Worm (Caenorhabditis elegans) whole organism, early embryonic: ENCODE measurements around the gene F11A5.18.

Experiments used
- B0310.2 ChIP-seq: sonication (generic microtip); optimal IDR thresholded peaks from 2 replicates; lab custom pipeline; 2016; ENCODE audit warnings: mild to moderate bottlenecking, missing genetic modification characterization, missing compliant biosample characterization
- F13C5.2 ChIP-seq: sonication (generic microtip); optimal IDR thresholded peaks from 2 replicates; lab custom pipeline; 2017; ENCODE audit warnings: mild to moderate bottlenecking, missing genetic modification characterization, inconsistent platforms, missing compliant biosample characterization
- aly-1 ChIP-seq: sonication (generic microtip); optimal IDR thresholded peaks from 2 replicates; lab custom pipeline; 2016; ENCODE audit warnings: missing genetic modification characterization, missing compliant biosample characterization
- ama-1 ChIP-seq: fragments of 150-350 bp; optimal IDR thresholded peaks from 2 replicates; lab custom pipeline; 2014
- ceh-13 ChIP-seq: fragments of 200-800 bp; sonication (Bioruptor generic); optimal IDR thresholded peaks from 2 replicates; lab custom pipeline; 2018; ENCODE audit warnings: mild to moderate bottlenecking, missing genetic modification characterization, missing compliant biosample characterization
- ceh-36 ChIP-seq: sonication (generic microtip); optimal IDR thresholded peaks from 2 replicates; lab custom pipeline; 2016; ENCODE audit warnings: missing genetic modification characterization, inconsistent platforms, missing compliant biosample characterization
- ets-7 ChIP-seq: sonication (generic microtip); optimal IDR thresholded peaks from 2 replicates; lab custom pipeline; 2016; ENCODE audit warnings: missing genotype, missing genetic modification characterization, missing compliant biosample characterization
- flt-1 ChIP-seq: fragments of 200-800 bp; sonication (Bioruptor generic); IDR thresholded peaks from 2 replicates; pipeline ENCODE4 v1.3.6; 2022; ENCODE audit warnings: missing genetic modification characterization, missing compliant biosample characterization
- hmbx-1 ChIP-seq: sonication (generic microtip); optimal IDR thresholded peaks from 2 replicates; lab custom pipeline; 2016; ENCODE audit warnings: mild to moderate bottlenecking, missing genetic modification characterization, missing compliant biosample characterization
- hmg-4 ChIP-seq: fragments of 200-800 bp; sonication (Bioruptor generic); optimal IDR thresholded peaks from 2 replicates; lab custom pipeline; 2018; ENCODE audit warnings: mild to moderate bottlenecking, missing genetic modification characterization, missing compliant biosample characterization
- hnd-1 ChIP-seq: sonication (generic microtip); optimal IDR thresholded peaks from 2 replicates; lab custom pipeline; 2016; ENCODE audit warnings: missing genetic modification characterization, missing compliant biosample characterization
- pes-1 ChIP-seq: fragments of 200-800 bp; sonication (Bioruptor generic); IDR thresholded peaks from 2 replicates; pipeline ENCODE4 v1.3.6; 2022; ENCODE audit warnings: missing genetic modification reagents, missing genetic modification characterization, missing compliant biosample characterization
- scrt-1 ChIP-seq: fragments of 200-800 bp; sonication (Bioruptor generic); IDR thresholded peaks from 2 replicates; pipeline ENCODE4 v1.3.6; 2022; ENCODE audit warnings: missing genetic modification characterization, missing compliant biosample characterization
- sea-1 ChIP-seq: fragments of 200-800 bp; sonication (Bioruptor generic); conservative IDR thresholded peaks from 2 replicates; pipeline ENCODE4 v1.3.6; 2022; ENCODE audit warnings: missing genetic modification characterization, missing compliant biosample characterization
- tbx-11 ChIP-seq: fragments of 200-800 bp; sonication (Bioruptor generic); IDR thresholded peaks from 2 replicates; pipeline ENCODE4 v1.3.6; 2022; ENCODE audit warnings: missing genetic modification characterization, missing compliant biosample characterization
- tbx-37 ChIP-seq: fragments of 200-800 bp; sonication (Bioruptor generic); conservative IDR thresholded peaks from 2 replicates; pipeline ENCODE4 v1.3.6; 2022; ENCODE audit warnings: missing genetic modification reagents, missing genetic modification characterization, missing compliant biosample characterization
- tra-4 ChIP-seq: sonication (generic microtip); optimal IDR thresholded peaks from 2 replicates; lab custom pipeline; 2017; ENCODE audit warnings: missing genetic modification characterization, missing compliant biosample characterization

Gene F11A5.18

DNA sequence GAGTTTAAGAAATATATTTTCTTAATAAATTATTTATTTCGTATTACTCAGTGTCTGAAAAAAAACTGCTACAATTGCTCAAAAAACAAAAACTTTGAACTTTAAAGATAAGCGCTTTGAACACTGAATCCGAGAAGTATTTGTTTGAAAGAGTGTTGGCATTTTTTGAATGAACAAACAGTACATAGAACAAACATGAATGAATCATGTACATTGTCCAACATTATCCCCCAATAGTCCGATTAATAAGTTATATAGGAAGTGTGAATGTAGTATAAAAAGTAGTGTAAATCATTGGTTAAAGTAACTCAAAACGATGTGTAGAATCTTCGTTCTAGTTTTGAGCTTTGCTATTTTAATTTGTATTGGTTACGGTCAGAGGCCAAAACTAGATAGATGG is 988 bp upstream of the F11A5.18 start, which contains the start of gene F11A5.17:
Gene F11A5.17 (plus strand): TSS at position 301 of the 400 bp plus-strand sequence.
- TF ChIP-seq hmbx-1 (tag; lab: Kevin White, UChicago) (no peak), ceh-13 (no peak), flt-1 (no peak), ets-7 (tag; lab: Kevin White, UChicago) (no peak), tbx-37 (GFP tag; lab: Robert Waterston, UW) (no peak), ceh-36 (tag; lab: Kevin White, UChicago) (no peak), F13C5.2 (tag; lab: Kevin White, UChicago) (no peak), scrt-1 (GFP tag; lab: Robert Waterston, UW) (no peak), tbx-11 (GFP tag; lab: Robert Waterston, UW) (no peak)

ce11 chrV:16204888-16205287 is 2.2 kb downstream of the F11A5.18 start, which contains the start of gene irld-26:
Gene irld-26, plus strand, starts transcription at chrV:16205188.
- no peak for TF ChIP-seq hmbx-1 (tag; lab: Kevin White, UChicago)
- TF ChIP-seq ama-1 (lab: Kevin White, UChicago), result no peak
- TF ChIP-seq scrt-1 (GFP tag; lab: Robert Waterston, UW), result no peak
- TF ChIP-seq ceh-36 (tag; lab: Kevin White, UChicago), result no peak
- no peak for TF ChIP-seq tra-4
- no peak for TF ChIP-seq F13C5.2 (tag; lab: Kevin White, UChicago)
- TF ChIP-seq B0310.2 (tag; lab: Kevin White, UChicago), result no peak
- TF ChIP-seq tbx-11 (GFP tag; lab: Robert Waterston, UW), result no peak
- no peak for TF ChIP-seq ceh-13
- no peak for TF ChIP-seq pes-1 (GFP tag; lab: Robert Waterston, UW)
- TF ChIP-seq flt-1, result no peak
- TF ChIP-seq hnd-1 (tag; lab: Kevin White, UChicago), result no peak

- no peak for TF ChIP-seq hnd-1 (tag; lab: Kevin White, UChicago)
- no peak for TF ChIP-seq aly-1
- no peak for TF ChIP-seq ceh-36 (tag; lab: Kevin White, UChicago)
- TF ChIP-seq flt-1, result no peak
- no peak for TF ChIP-seq ceh-13
- TF ChIP-seq F13C5.2 (tag; lab: Kevin White, UChicago), result no peak
- TF ChIP-seq tra-4, result no peak
- no peak for TF ChIP-seq ets-7 (tag; lab: Kevin White, UChicago)
- TF ChIP-seq scrt-1 (GFP tag; lab: Robert Waterston, UW), result no peak
- no peak for TF ChIP-seq sea-1
- TF ChIP-seq pes-1 (GFP tag; lab: Robert Waterston, UW), result no peak
- TF ChIP-seq hmg-4, result no peak
- TF ChIP-seq tbx-37 (GFP tag; lab: Robert Waterston, UW), result no peak
- no peak for TF ChIP-seq B0310.2 (tag; lab: Kevin White, UChicago)
- TF ChIP-seq ama-1 (lab: Kevin White, UChicago), result no peak
Measured at ce11 chrV:16209837-16210236, 7.1 kb downstream of the F11A5.18 start, which contains the start of gene oac-15. Gene oac-15, minus strand, starts transcription at chrV:16209937.

- no peak for TF ChIP-seq tra-4
- TF ChIP-seq aly-1, result no peak
- no peak for TF ChIP-seq sea-1
- no peak for TF ChIP-seq pes-1 (GFP tag; lab: Robert Waterston, UW)
- TF ChIP-seq ceh-36 (tag; lab: Kevin White, UChicago), result no peak
- TF ChIP-seq hmbx-1 (tag; lab: Kevin White, UChicago), result no peak
- TF ChIP-seq hnd-1 (tag; lab: Kevin White, UChicago), result no peak
- no peak for TF ChIP-seq scrt-1 (GFP tag; lab: Robert Waterston, UW)
- no peak for TF ChIP-seq ets-7 (tag; lab: Kevin White, UChicago)
- no peak for TF ChIP-seq tbx-11 (GFP tag; lab: Robert Waterston, UW)
- TF ChIP-seq ama-1 (lab: Kevin White, UChicago), result no peak
- no peak for TF ChIP-seq hmg-4
- no peak for TF ChIP-seq F13C5.2 (tag; lab: Kevin White, UChicago)
Measured at ce11 chrV:16210257-16211002, 7.7 kb downstream of the F11A5.18 start, which contains the start of gene F11A5.16. Gene F11A5.16, plus strand, starts transcription at chrV:16210952.

DNA sequence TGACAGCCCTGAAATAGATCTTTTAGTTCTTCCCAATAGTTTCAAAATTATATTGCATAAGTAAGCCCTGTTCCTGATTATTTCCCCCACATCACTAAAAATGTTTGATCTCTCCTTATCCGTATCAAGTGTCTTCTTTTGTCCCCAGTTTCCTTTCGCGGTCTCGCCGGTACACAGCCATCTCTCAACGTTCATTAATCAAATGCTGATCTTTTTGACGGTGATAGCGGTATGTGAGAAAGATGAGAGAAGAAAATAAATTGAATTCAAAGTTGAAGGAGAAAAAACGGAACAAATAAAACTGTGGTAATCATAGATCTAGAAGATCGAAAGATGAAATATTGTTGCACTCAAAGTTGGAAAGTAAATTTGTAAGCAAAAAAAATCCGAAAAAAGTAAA is 9.0 kb downstream of the F11A5.18 start:
- TF ChIP-seq aly-1, result no peak
- TF ChIP-seq tra-4, result no peak
- no peak for TF ChIP-seq F13C5.2 (tag; lab: Kevin White, UChicago)
- no peak for TF ChIP-seq ets-7 (tag; lab: Kevin White, UChicago)
- TF ChIP-seq B0310.2 (tag; lab: Kevin White, UChicago), result no peak
- no peak for TF ChIP-seq tbx-37 (GFP tag; lab: Robert Waterston, UW)
- no peak for TF ChIP-seq hnd-1 (tag; lab: Kevin White, UChicago)
- TF ChIP-seq hmg-4, result no peak
- no peak for TF ChIP-seq scrt-1 (GFP tag; lab: Robert Waterston, UW)
- TF ChIP-seq ceh-36 (tag; lab: Kevin White, UChicago), result no peak
- TF ChIP-seq pes-1 (GFP tag; lab: Robert Waterston, UW), result no peak
- no peak for TF ChIP-seq ama-1 (lab: Kevin White, UChicago)
- TF ChIP-seq hmbx-1 (tag; lab: Kevin White, UChicago), result no peak
- TF ChIP-seq flt-1, result no peak
- TF ChIP-seq ceh-13, result no peak
- no peak for TF ChIP-seq sea-1
- TF ChIP-seq tbx-11 (GFP tag; lab: Robert Waterston, UW), result no peak

DNA sequence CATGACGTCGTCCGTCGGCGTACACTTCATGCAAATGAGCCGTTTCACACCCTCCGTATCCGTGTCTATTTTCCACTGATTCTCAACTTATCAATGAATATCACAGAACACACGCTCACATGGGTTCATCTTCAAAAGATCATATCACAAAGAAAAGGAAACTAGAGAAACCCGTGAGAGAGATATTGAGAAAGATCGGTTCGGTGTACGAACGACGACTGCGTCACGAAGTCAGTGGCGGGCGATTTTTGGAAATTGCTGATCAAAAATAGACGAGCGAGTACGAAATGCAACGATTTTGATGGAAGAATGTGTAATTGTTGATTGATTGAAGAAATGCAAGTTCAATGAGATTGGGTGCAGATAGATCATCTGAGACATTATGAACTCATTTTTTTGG is 10.6 kb downstream of the F11A5.18 start:
- TF ChIP-seq F13C5.2 (tag; lab: Kevin White, UChicago), result no peak
- no peak for TF ChIP-seq ama-1 (lab: Kevin White, UChicago)
- TF ChIP-seq ceh-36 (tag; lab: Kevin White, UChicago), result no peak
- no peak for TF ChIP-seq ets-7 (tag; lab: Kevin White, UChicago)
- no peak for TF ChIP-seq B0310.2 (tag; lab: Kevin White, UChicago)
- TF ChIP-seq flt-1, result no peak

DNA sequence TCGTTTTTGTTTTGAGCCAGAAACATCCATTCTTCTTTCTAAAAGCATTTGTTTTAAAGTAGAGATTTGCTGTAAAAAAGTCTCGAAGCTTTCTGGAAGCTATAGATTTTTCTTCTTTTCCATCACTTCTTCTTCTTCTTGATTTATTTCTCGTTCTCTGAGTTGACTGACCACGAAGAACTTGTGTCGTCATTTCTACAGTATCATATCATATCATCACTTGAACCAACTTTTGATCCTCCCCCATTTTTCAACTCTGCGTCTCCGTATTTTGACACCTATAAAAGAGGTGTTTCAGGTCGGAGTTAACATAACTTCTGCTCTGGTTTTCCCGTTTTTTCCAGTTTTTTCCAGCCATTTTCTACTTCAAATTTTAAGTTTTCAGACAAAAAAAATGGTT is 11.8 kb downstream of the F11A5.18 start, which contains the start of gene F11A5.9:
Gene F11A5.9 (plus strand): TSS at position 386 of the 400 bp plus-strand sequence.
- no peak for TF ChIP-seq tbx-11 (GFP tag; lab: Robert Waterston, UW)
- no peak for TF ChIP-seq B0310.2 (tag; lab: Kevin White, UChicago)
- TF ChIP-seq ceh-13, result no peak
- TF ChIP-seq ets-7 (tag; lab: Kevin White, UChicago), result no peak
- TF ChIP-seq aly-1, result no peak
- no peak for TF ChIP-seq ama-1 (lab: Kevin White, UChicago)
